Fruit fly (Drosophila melanogaster): ENCODE data around the gene CrebA.

CrebA gene

DNA sequence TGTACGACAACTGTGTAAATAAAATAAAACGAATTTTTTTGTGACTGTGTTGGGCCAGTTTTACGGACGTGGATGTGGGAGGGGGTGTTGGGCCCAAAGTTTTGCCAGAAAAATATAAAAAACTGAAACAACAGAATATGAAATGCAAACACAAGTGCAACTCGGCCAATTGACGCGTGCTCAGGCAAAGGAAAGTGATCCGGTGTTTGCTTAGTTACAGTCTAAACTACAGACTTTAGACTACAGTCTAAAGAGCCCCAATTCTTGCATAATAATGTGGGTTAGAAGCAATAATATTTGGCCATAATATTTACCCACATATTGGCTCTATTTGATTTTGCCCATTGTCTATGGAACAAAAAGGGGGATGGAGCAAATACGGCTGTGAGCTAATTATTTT is 13.6 kb downstream of the CrebA start (continued):
- TF ChIP-seq CG16815 (GFP tag; optimal IDR thresholded peaks at IDR 0.05) (no peak), shn (GFP tag; optimal IDR thresholded peaks at IDR 0.05) (no peak), odd (GFP tag; optimal IDR thresholded peaks at IDR 0.05) (peak; percentile 16), rib (GFP tag; IDR thresholded peaks at IDR 0.05) (no peak), Med (GFP tag) (peak; percentile 72), Oaz (GFP tag; IDR thresholded peaks at IDR 0.05) (no peak), CG1233 (GFP tag; optimal IDR thresholded peaks at IDR 0.05) (peak; percentile 30), BtbVII (GFP tag; optimal IDR thresholded peaks at IDR 0.05) (peak; percentile 66), zf30C (GFP tag; optimal IDR thresholded peaks at IDR 0.05) (no peak), gce (GFP tag; IDR thresholded peaks at IDR 0.05) (no peak), CG31224 (GFP tag; IDR thresholded peaks at IDR 0.05) (no peak), z (GFP tag; IDR thresholded peaks at IDR 0.05) (no peak), jigr1 (GFP tag; IDR thresholded peaks at IDR 0.05) (no peak), gfzf (GFP tag; optimal IDR thresholded peaks at IDR 0.05) (no peak), danr (GFP tag; IDR thresholded peaks at IDR 0.05) (peak; percentile 20; the same call in 1 of the 2 replicates), mam (GFP tag; optimal IDR thresholded peaks at IDR 0.05) (no peak), CG8944 (GFP tag; optimal IDR thresholded peaks at IDR 0.05) (no peak), jumu (GFP tag; optimal IDR thresholded peaks at IDR 0.05) (no peak), Sry-β (GFP tag; optimal IDR thresholded peaks at IDR 0.05) (no peak), lilli (GFP tag; optimal IDR thresholded peaks at IDR 0.05) (no peak), hb (GFP tag; IDR thresholded peaks at IDR 0.05; ENCODE audit: partially characterized antibody) (no peak), nerfin-1 (tag; optimal IDR thresholded peaks at IDR 0.05) (no peak), pfk (GFP tag; optimal IDR thresholded peaks at IDR 0.05) (no peak), pros (GFP tag; optimal IDR thresholded peaks at IDR 0.05) (no peak), corto (GFP tag; optimal IDR thresholded peaks at IDR 0.05) (no peak), CG17829 (tag; optimal IDR thresholded peaks at IDR 0.05) (no peak), CoRest (tag; optimal IDR thresholded peaks at IDR 0.05) (peak; percentile 4), tap (tag; optimal IDR thresholded peaks at IDR 0.05) (no peak), HLH3B (GFP tag; IDR thresholded peaks at IDR 0.05) (no peak), btn (GFP tag; optimal IDR thresholded peaks at IDR 0.05) (no peak), abd-A (tag; optimal IDR thresholded peaks at IDR 0.05) (no peak), CG10462 (GFP tag; optimal IDR thresholded peaks at IDR 0.05) (no peak), zen2 (GFP tag; IDR thresholded peaks at IDR 0.05; ENCODE audit: partially characterized antibody) (no peak), Gsc (GFP tag; IDR thresholded peaks at IDR 0.05) (no peak), Ssrp (tag; optimal IDR thresholded peaks at IDR 0.05) (no peak), pho (GFP tag; optimal IDR thresholded peaks at IDR 0.05) (no peak), chm (GFP tag; IDR thresholded peaks at IDR 0.05) (no peak), Gug (GFP tag; IDR thresholded peaks at IDR 0.05) (no peak), CG30020 (tag; optimal IDR thresholded peaks at IDR 0.05) (no peak), ase (GFP tag; IDR thresholded peaks at IDR 0.05) (no peak), Optix (GFP tag; IDR thresholded peaks at IDR 0.05) (no peak), bbx (GFP tag; IDR thresholded peaks at IDR 0.05; ENCODE audit: partially characterized antibody) (no peak), Rx (GFP tag; IDR thresholded peaks at IDR 0.05) (no peak), tna (GFP tag; IDR thresholded peaks at IDR 0.05; ENCODE audit: partially characterized antibody) (no peak), slbo (GFP tag; IDR thresholded peaks at IDR 0.05) (no peak), CG10274 (GFP tag; optimal IDR thresholded peaks at IDR 0.05) (no peak), Dp (GFP tag; optimal IDR thresholded peaks at IDR 0.05) (no peak), tx (GFP tag; optimal IDR thresholded peaks at IDR 0.05) (no peak), org-1 (GFP tag; optimal IDR thresholded peaks at IDR 0.05) (peak; percentile 37), yki (optimal IDR thresholded peaks at IDR 0.05) (no peak), Antp (GFP tag; optimal IDR thresholded peaks at IDR 0.05) (no peak), TFAM (GFP tag; optimal IDR thresholded peaks at IDR 0.05) (no peak), fru (optimal IDR thresholded peaks at IDR 0.05) (no peak), Xrp1 (GFP tag; IDR thresholded peaks at IDR 0.05) (no peak)

Measured in whole organism, embryonic.